Fruit fly (Drosophila melanogaster) whole organism, embryonic: ENCODE measurements around the gene CG5043.

Experiments
- CG11247 ChIP-seq: fragments of 200-800 bp; sonication (Bioruptor generic); IDR thresholded peaks from 2 replicates; pipeline ENCODE4 v1.3.6; 2022; ENCODE audit warnings: missing biosample characterization, missing genetic modification characterization
- CG11504 ChIP-seq: fragments of 200-800 bp; sonication (Bioruptor generic); optimal IDR thresholded peaks from 3 replicates; lab custom pipeline; 2019; ENCODE audit warnings: missing biosample characterization, mild to moderate bottlenecking, missing genetic modification characterization, moderate library complexity
- CG11695 ChIP-seq: fragments of 200-800 bp; sonication (Bioruptor generic); IDR thresholded peaks from 3 replicates; pipeline ENCODE4 v1.3.6; 2022; ENCODE audit warnings: missing biosample characterization, missing genetic modification characterization
- CG17385 ChIP-seq: fragments of 200-800 bp; sonication (Bioruptor generic); optimal IDR thresholded peaks from 3 replicates; lab custom pipeline; 2018; ENCODE audit warnings: missing biosample characterization, mild to moderate bottlenecking, missing genetic modification characterization
- CG18262 ChIP-seq: fragments of 200-800 bp; optimal IDR thresholded peaks from 3 replicates; lab custom pipeline; 2019; ENCODE audit warnings: missing biosample characterization, mild to moderate bottlenecking, missing genetic modification characterization, moderate library complexity
- CG18599 ChIP-seq: fragments of 200-800 bp; sonication (Bioruptor generic); optimal IDR thresholded peaks from 3 replicates; lab custom pipeline; 2017; ENCODE audit warnings: missing biosample characterization, missing genetic modification characterization, mild to moderate bottlenecking, moderate library complexity, missing genetic modification reagents
- CG2116 ChIP-seq: fragments of 200-800 bp; sonication (Bioruptor generic); optimal IDR thresholded peaks from 3 replicates; lab custom pipeline; 2018; ENCODE audit warnings: missing biosample characterization, mild to moderate bottlenecking, missing genetic modification characterization
- CG2875 ChIP-seq: fragments of 200-800 bp; sonication (Bioruptor generic); optimal IDR thresholded peaks from 2 replicates; lab custom pipeline; 2017; ENCODE audit warnings: missing biosample characterization, mild to moderate bottlenecking, missing genetic modification characterization, missing genetic modification reagents
- CG2889 ChIP-seq: fragments of 200-800 bp; sonication (Bioruptor generic); IDR thresholded peaks from 3 replicates; pipeline ENCODE4 v1.3.6; 2022; ENCODE audit warnings: missing biosample characterization, missing genetic modification characterization
- CG34376 ChIP-seq: fragments of 200-800 bp; sonication (Bioruptor generic); optimal IDR thresholded peaks from 2 replicates; lab custom pipeline; 2018; ENCODE audit warnings: missing biosample characterization, mild to moderate bottlenecking, missing genetic modification characterization
- CG42726 ChIP-seq: fragments of 200-800 bp; sonication (Bioruptor generic); IDR thresholded peaks from 2 replicates; pipeline ENCODE4 v1.3.6; 2022; ENCODE audit warnings: missing biosample characterization, missing genetic modification characterization; ENCODE audit not compliant: partially characterized antibody
- CG5245 ChIP-seq: fragments of 200-800 bp; sonication (Bioruptor generic); optimal IDR thresholded peaks from 3 replicates; lab custom pipeline; 2016; ENCODE audit warnings: missing biosample characterization, missing genetic modification characterization
- CG7963 ChIP-seq: fragments of 200-800 bp; sonication (Bioruptor generic); IDR thresholded peaks from 3 replicates; pipeline ENCODE4 v1.3.6; 2022; ENCODE audit warnings: missing biosample characterization, missing genetic modification characterization; ENCODE audit not compliant: partially characterized antibody
- CG8089 ChIP-seq: fragments of 200-800 bp; sonication (Bioruptor generic); optimal IDR thresholded peaks from 3 replicates; lab custom pipeline; 2016; ENCODE audit warnings: missing biosample characterization, missing genetic modification characterization
- CG8765 ChIP-seq: fragments of 200-800 bp; sonication (Bioruptor generic); IDR thresholded peaks from 2 replicates; pipeline ENCODE4 v1.3.6; 2022; ENCODE audit warnings: missing biosample characterization, missing genetic modification characterization
- CHES-1-like ChIP-seq: fragments of 200-800 bp; sonication (Bioruptor generic); optimal IDR thresholded peaks from 2 replicates; lab custom pipeline; 2016; ENCODE audit warnings: missing biosample characterization, missing genetic modification characterization
- Dbx ChIP-seq: fragments of 200-800 bp; sonication (Bioruptor generic); IDR thresholded peaks from 3 replicates; pipeline ENCODE4 v1.3.6; 2022; ENCODE audit warnings: missing biosample characterization, missing genetic modification characterization
- Deaf1 ChIP-seq: fragments of 200-800 bp; optimal IDR thresholded peaks from 3 replicates; lab custom pipeline; 2019; ENCODE audit warnings: missing biosample characterization, mild to moderate bottlenecking, missing genetic modification characterization, moderate library complexity
- Gug ChIP-seq: fragments of 200-800 bp; sonication (Bioruptor generic); IDR thresholded peaks from 4 replicates; pipeline ENCODE4 v1.3.6; 2022; ENCODE audit warnings: missing biosample characterization, missing genetic modification characterization
- H15 ChIP-seq: fragments of 200-800 bp; sonication (Bioruptor generic); IDR thresholded peaks from 3 replicates; pipeline ENCODE4 v1.3.6; 2022; ENCODE audit warnings: missing biosample characterization, missing genetic modification characterization
- Hey ChIP-seq: fragments of 200-800 bp; sonication (Bioruptor generic); optimal IDR thresholded peaks from 3 replicates; lab custom pipeline; 2018; ENCODE audit warnings: missing biosample characterization, mild to moderate bottlenecking, missing genetic modification characterization
- Hr3 ChIP-seq: fragments of 200-800 bp; sonication (Bioruptor generic); optimal IDR thresholded peaks from 3 replicates; lab custom pipeline; 2016; ENCODE audit warnings: missing biosample characterization, missing genetic modification characterization
- Hr39 ChIP-seq: fragments of >200 bp; optimal IDR thresholded peaks from 2 replicates; lab custom pipeline; 2017
- Six4 ChIP-seq: fragments of 200-800 bp; sonication (Bioruptor generic); optimal IDR thresholded peaks from 2 replicates; lab custom pipeline; 2016; ENCODE audit warnings: missing biosample characterization, missing genetic modification characterization
- abd-A ChIP-seq: fragments of 200-800 bp; sonication (Bioruptor generic); optimal IDR thresholded peaks from 3 replicates; lab custom pipeline; 2019; ENCODE audit warnings: missing biosample characterization, mild to moderate bottlenecking, missing genetic modification characterization, moderate library complexity
- ap ChIP-seq: fragments of 200-800 bp; sonication (Bioruptor generic); IDR thresholded peaks from 2 replicates; pipeline ENCODE4 v1.3.6; 2022; ENCODE audit warnings: missing biosample characterization, missing genetic modification characterization
- ara ChIP-seq: fragments of 200-800 bp; sonication (Bioruptor generic); IDR thresholded peaks from 2 replicates; pipeline ENCODE4 v1.3.6; 2022; ENCODE audit warnings: missing biosample characterization, missing genetic modification characterization
- br ChIP-seq: fragments of >200 bp; optimal IDR thresholded peaks from 2 replicates; lab custom pipeline; 2017
- cg ChIP-seq: fragments of 200-800 bp; sonication (Bioruptor generic); optimal IDR thresholded peaks from 3 replicates; lab custom pipeline; 2019; ENCODE audit warnings: missing biosample characterization, mild to moderate bottlenecking, missing genetic modification characterization, moderate library complexity
- chif ChIP-seq, 2 experiments: fragments of 200-800 bp; sonication (Bioruptor generic); optimal IDR thresholded peaks; 3 replicates each; lab custom pipeline; 2016; ENCODE audit warnings: missing biosample characterization in 2 of 2, missing genetic modification characterization in 2 of 2
- chn ChIP-seq: fragments of 200-800 bp; sonication (Bioruptor generic); optimal IDR thresholded peaks from 2 replicates; lab custom pipeline; 2016; ENCODE audit warnings: missing biosample characterization, missing genetic modification characterization
- cwo ChIP-seq: fragments of 200-800 bp; sonication (Bioruptor generic); optimal IDR thresholded peaks from 3 replicates; lab custom pipeline; 2017; ENCODE audit warnings: missing biosample characterization, missing genetic modification characterization, mild to moderate bottlenecking, moderate library complexity, missing genetic modification reagents
- dmrt11E ChIP-seq: fragments of 200-800 bp; sonication (Bioruptor generic); optimal IDR thresholded peaks from 3 replicates; lab custom pipeline; 2018; ENCODE audit warnings: missing biosample characterization, mild to moderate bottlenecking, missing genetic modification characterization, moderate library complexity
- hb ChIP-seq: fragments of 200-800 bp; sonication (Bioruptor generic); IDR thresholded peaks from 3 replicates; pipeline ENCODE4 v1.3.6; 2022; ENCODE audit warnings: missing biosample characterization, missing genetic modification characterization; ENCODE audit not compliant: partially characterized antibody
- lbe ChIP-seq: fragments of 200-800 bp; sonication (Bioruptor generic); optimal IDR thresholded peaks from 2 replicates; lab custom pipeline; 2016; ENCODE audit warnings: missing biosample characterization, mild to moderate bottlenecking, missing genetic modification characterization
- lilli ChIP-seq: fragments of 200-800 bp; sonication (Bioruptor generic); optimal IDR thresholded peaks from 3 replicates; lab custom pipeline; 2016; ENCODE audit warnings: missing biosample characterization, missing genetic modification characterization
- nerfin-1 ChIP-seq: fragments of 200-800 bp; sonication (Bioruptor generic); optimal IDR thresholded peaks from 3 replicates; lab custom pipeline; 2019; ENCODE audit warnings: missing biosample characterization, mild to moderate bottlenecking, missing genetic modification characterization, moderate library complexity
- nom ChIP-seq: fragments of 200-800 bp; sonication (Bioruptor generic); optimal IDR thresholded peaks from 2 replicates; lab custom pipeline; 2017; ENCODE audit warnings: missing biosample characterization, missing genetic modification characterization, mild to moderate bottlenecking, moderate library complexity, missing genetic modification reagents
- oc ChIP-seq: fragments of 200-800 bp; sonication (Bioruptor generic); optimal IDR thresholded peaks from 2 replicates; lab custom pipeline; 2018; ENCODE audit warnings: missing biosample characterization, mild to moderate bottlenecking, missing genetic modification characterization, moderate library complexity
- otp ChIP-seq: fragments of 200-800 bp; sonication (Bioruptor generic); IDR thresholded peaks from 3 replicates; pipeline ENCODE4, ENCODE4 v1.3.6; 2022; ENCODE audit warnings: missing biosample characterization, missing genetic modification characterization
- p53 ChIP-seq: fragments of 200-800 bp; sonication (Bioruptor generic); optimal IDR thresholded peaks from 2 replicates; lab custom pipeline; 2016; ENCODE audit warnings: missing biosample characterization, missing genetic modification characterization
- sens ChIP-seq: fragments of 200-800 bp; sonication (Bioruptor generic); peaks from one replicate; lab custom pipeline; 2016; ENCODE audit warnings: missing biosample characterization, missing genetic modification characterization
- sqz ChIP-seq: fragments of 200-800 bp; sonication (Bioruptor generic); optimal IDR thresholded peaks from 3 replicates; lab custom pipeline; 2018; ENCODE audit warnings: missing biosample characterization, mild to moderate bottlenecking, missing genetic modification characterization
- z ChIP-seq: fragments of 200-800 bp; sonication (Bioruptor generic); IDR thresholded peaks from 3 replicates; pipeline ENCODE4 v1.3.6; 2022; ENCODE audit warnings: missing biosample characterization, missing genetic modification characterization

Gene CG5043

dm6 chr2L:17452084-17452483 lies 18.4 kb downstream of the CG5043 start:
- TF ChIP-seq Hr3 (no peak), sens (GFP tag; lab: Kevin White, UChicago) (peak; percentile 50), chn (no peak), CG8765 (no peak), Hey (tag; lab: Kevin White, UChicago) (peak; percentile 92), cwo (GFP tag; lab: Kevin White, UChicago) (peak; percentile 38)
- TF ChIP-seq, all 482 proteins: peak for 3

- TF ChIP-seq Gug (GFP tag; lab: Robert Waterston, UW) (no peak), br (no peak)
- TF ChIP-seq, all 482 proteins: peak for 0
These were observed 19.0 kb downstream of the CG5043 start, which contains the start of gene CG5050 for dm6 chr2L:17452624-17453023. CG5050 (plus strand) TSS chr2L:17452924.

- TF ChIP-seq z (GFP tag; lab: Robert Waterston, UW) (no peak), CG18599 (GFP tag; lab: Kevin White, UChicago) (no peak), chif (GFP tag; optimal IDR thresholded peaks at IDR 0.05; lab: Kevin White, UChicago) (no peak), otp (GFP tag; lab: Robert Waterston, UW) (no peak), Hr39 (lab: Kevin White, UChicago) (no peak), CG34376 (GFP tag; lab: Kevin White, UChicago) (no peak), lilli (GFP tag; lab: Kevin White, UChicago) (no peak), p53 (GFP tag; lab: Kevin White, UChicago) (no peak), CG8089 (GFP tag; lab: Kevin White, UChicago) (no peak)
These were observed 22.2 kb downstream of the CG5043 start, which contains the start of gene SPH93 for dm6 chr2L:17455823-17456222. SPH93 (minus strand) TSS chr2L:17455923.

dm6 chr2L:17457944-17458343 lies 24.3 kb downstream of the CG5043 start, which contains the start of gene CG18563:
CG18563 (minus strand) TSS chr2L:17458044.
- TF ChIP-seq CG11247 (GFP tag; lab: Robert Waterston, UW) = no peak
- TF ChIP-seq Deaf1 = no peak
- TF ChIP-seq CG5245 = no peak
- no peak for TF ChIP-seq CG11695
- no peak for TF ChIP-seq Six4 (GFP tag; lab: Kevin White, UChicago)
- TF ChIP-seq, all 482 proteins: peak for 0

- TF ChIP-seq dmrt11E (tag; lab: Kevin White, UChicago) (peak; percentile 82), sqz (GFP tag; lab: Kevin White, UChicago) (no peak), nerfin-1 (peak; percentile 84), hb (no peak), ap (GFP tag; lab: Robert Waterston, UW) (peak; percentile 69; the same call in 1 of the 2 replicates), ara (GFP tag; lab: Robert Waterston, UW) (peak; percentile 72), lbe (GFP tag; lab: Kevin White, UChicago) (no peak), CG2116 (GFP tag; lab: Kevin White, UChicago) (peak; percentile 30), H15 (GFP tag; lab: Robert Waterston, UW) (peak; percentile 71; the same call in 2 of the 3 replicates), Dbx (GFP tag; lab: Robert Waterston, UW) (peak; percentile 81), abd-A (tag; lab: Kevin White, UChicago) (peak; percentile 77), CG7963 (GFP tag; lab: Robert Waterston, UW) (no peak), CG2875 (GFP tag; lab: Kevin White, UChicago) (peak; percentile 68), CG17385 (GFP tag; lab: Kevin White, UChicago) (peak; percentile 78), CG11504 (tag; lab: Kevin White, UChicago) (peak; percentile 88), nom (GFP tag; lab: Kevin White, UChicago) (no peak), CG2889 (GFP tag; lab: Robert Waterston, UW) (peak; percentile 61; the same call in 2 of the 3 replicates), cg (GFP tag; lab: Kevin White, UChicago) (no peak), CG18262 (peak; percentile 88), CG42726 (GFP tag; lab: Robert Waterston, UW) (no peak), oc (peak; percentile 85), CHES-1-like (peak; percentile 62)
These were observed 32.4 kb downstream of the CG5043 start for dm6 chr2L:17465915-17466677.
